Fruit fly (Drosophila melanogaster) Kc167 (cell line): ENCODE results near the gene CG13315.

Experiments
- Myc ChIP-seq: fragments of >200 bp; optimal IDR thresholded peaks from 2 replicates; lab custom pipeline; 2017; ENCODE audit warnings: missing external identifiers
- Sin3A ChIP-seq: fragments of >200 bp; optimal IDR thresholded peaks from 2 replicates; lab custom pipeline; 2018; ENCODE audit warnings: missing external identifiers
- h ChIP-seq: fragments of >200 bp; optimal IDR thresholded peaks from 3 replicates; lab custom pipeline; 2018; ENCODE audit warnings: missing external identifiers
- insv ChIP-seq: fragments of >200 bp; optimal IDR thresholded peaks from 3 replicates; lab custom pipeline; 2018; ENCODE audit warnings: missing external identifiers
- psq ChIP-seq: fragments of >200 bp; optimal IDR thresholded peaks from 2 replicates; lab custom pipeline; 2017; ENCODE audit warnings: missing external identifiers

dm6 chr3L:9141998-9142397 is 45.3 kb downstream of the CG13315 start:
- TF ChIP-seq h (lab: Kevin White, UChicago), result no peak
- TF ChIP-seq Myc (lab: Kevin White, UChicago), result no peak
- no peak for TF ChIP-seq Sin3A (lab: Kevin White, UChicago)
- TF ChIP-seq psq (lab: Kevin White, UChicago), result no peak
- no peak for TF ChIP-seq insv (lab: Kevin White, UChicago)
